Worm (Caenorhabditis elegans) whole organism, L4 larva: ENCODE data around the gene gakh-1.
A peak's percentile ranks its signal among the peaks of the same experiment; 100 is the strongest.

Source experiments
- D1046.2 ChIP-seq: fragments of 200-800 bp; sonication (Bioruptor generic); IDR thresholded peaks from 2 replicates; pipeline ENCODE4 v1.3.6; 2022; ENCODE audit warnings: missing genetic modification characterization, missing compliant biosample characterization
- Y105C5A.15 ChIP-seq: fragments of 200-800 bp; sonication (Bioruptor generic); IDR thresholded peaks from 2 replicates; pipeline ENCODE4 v1.3.6; 2022; ENCODE audit warnings: missing genetic modification characterization, missing compliant biosample characterization
- Y5F2A.4 ChIP-seq: fragments of 200-800 bp; sonication (Bioruptor generic); optimal IDR thresholded peaks from 2 replicates; lab custom pipeline; 2018; ENCODE audit warnings: mild to moderate bottlenecking, missing genetic modification characterization, missing compliant biosample characterization
- Y75B8A.6 ChIP-seq: fragments of 200-800 bp; sonication (Bioruptor generic); IDR thresholded peaks from 2 replicates; pipeline ENCODE4 v1.3.6; 2022; ENCODE audit warnings: missing genetic modification reagents, missing genetic modification characterization, missing compliant biosample characterization
- aha-1 ChIP-seq: fragments of 150-350 bp; peaks from one replicate; lab custom pipeline; 2014; ENCODE audit warnings: missing biosample characterization, missing genetic modification characterization
- attf-4 ChIP-seq: sonication (generic microtip); optimal IDR thresholded peaks from 3 replicates; lab custom pipeline; 2017; ENCODE audit warnings: missing biosample characterization, missing genetic modification characterization
- ceh-28 ChIP-seq: fragments of 150-350 bp; optimal IDR thresholded peaks from 2 replicates; lab custom pipeline; 2014; ENCODE audit warnings: missing biosample characterization, missing genetic modification reagents, missing genetic modification characterization
- ceh-44 ChIP-seq: fragments of 200-800 bp; sonication (Bioruptor generic); IDR thresholded peaks from 2 replicates; pipeline ENCODE4 v1.3.6; 2022; ENCODE audit warnings: missing genetic modification reagents, missing genetic modification characterization, missing compliant biosample characterization
- ceh-62 ChIP-seq: sonication (generic microtip); optimal IDR thresholded peaks from 2 replicates; lab custom pipeline; 2017; ENCODE audit warnings: missing biosample characterization, missing genetic modification characterization
- ceh-82 ChIP-seq: sonication (generic microtip); optimal IDR thresholded peaks from 2 replicates; lab custom pipeline; 2017; ENCODE audit warnings: missing biosample characterization, missing genetic modification characterization
- daf-19 ChIP-seq: fragments of 200-800 bp; sonication (Bioruptor generic); conservative IDR thresholded peaks from 2 replicates; pipeline ENCODE4 v1.3.6; 2022; ENCODE audit warnings: missing genetic modification characterization, missing compliant biosample characterization
- daf-8 ChIP-seq: fragments of 200-800 bp; sonication (Bioruptor generic); IDR thresholded peaks from 2 replicates; pipeline ENCODE4 v1.3.6; 2022; ENCODE audit warnings: missing genetic modification characterization, missing compliant biosample characterization
- dmd-6 ChIP-seq: fragments of 200-800 bp; sonication (Bioruptor generic); IDR thresholded peaks from 2 replicates; pipeline ENCODE4 v1.3.6; 2022; ENCODE audit warnings: missing genetic modification reagents, missing genetic modification characterization, missing compliant biosample characterization
- duxl-1 ChIP-seq: sonication (generic microtip); optimal IDR thresholded peaks from 2 replicates; lab custom pipeline; 2016; ENCODE audit warnings: mild to moderate bottlenecking, missing genetic modification characterization, moderate library complexity, missing compliant biosample characterization; ENCODE audit not compliant: poor library complexity
- dve-1 ChIP-seq: sonication (generic microtip); optimal IDR thresholded peaks from 2 replicates; lab custom pipeline; 2017; ENCODE audit warnings: antibody characterized with exemption, mild to moderate bottlenecking, missing genetic modification characterization, missing compliant biosample characterization; ENCODE audit not compliant: insufficient read depth
- egl-27 ChIP-seq: sonication (generic microtip); optimal IDR thresholded peaks from 3 replicates; lab custom pipeline; 2017; ENCODE audit warnings: missing biosample characterization, missing genetic modification reagents, missing genetic modification characterization
- fkh-10 ChIP-seq: fragments of 150-350 bp; optimal IDR thresholded peaks from 2 replicates; lab custom pipeline; 2014; ENCODE audit warnings: missing biosample characterization, missing genetic modification reagents, missing genetic modification characterization
- fos-1 ChIP-seq: fragments of 150-350 bp; optimal IDR thresholded peaks from 2 replicates; lab custom pipeline; 2014; ENCODE audit warnings: missing biosample characterization, missing genetic modification characterization
- gei-8 ChIP-seq: fragments of 200-800 bp; sonication (Bioruptor generic); optimal IDR thresholded peaks from 2 replicates; lab custom pipeline; 2018; ENCODE audit warnings: mild to moderate bottlenecking, missing genetic modification characterization, missing compliant biosample characterization
- hlh-11 ChIP-seq: fragments of 200-800 bp; sonication (Bioruptor generic); optimal IDR thresholded peaks from 2 replicates; lab custom pipeline; 2018; ENCODE audit warnings: mild to moderate bottlenecking, missing genetic modification characterization, missing compliant biosample characterization
- hlh-30 ChIP-seq: sonication (generic microtip); optimal IDR thresholded peaks from 2 replicates; lab custom pipeline; 2017; ENCODE audit warnings: antibody characterized with exemption, mild to moderate bottlenecking, missing genetic modification characterization, missing compliant biosample characterization; ENCODE audit not compliant: insufficient read depth
- hmg-1.1 ChIP-seq: fragments of 200-800 bp; sonication (Bioruptor generic); IDR thresholded peaks from 2 replicates; pipeline ENCODE4 v1.3.6; 2022; ENCODE audit warnings: missing genetic modification reagents, missing genetic modification characterization, missing compliant biosample characterization
- jun-1 ChIP-seq: fragments of 150-350 bp; optimal IDR thresholded peaks from 2 replicates; lab custom pipeline; 2014; ENCODE audit warnings: missing biosample characterization, missing genetic modification reagents, missing genetic modification characterization
- lim-7 ChIP-seq: fragments of 200-800 bp; sonication (Bioruptor generic); IDR thresholded peaks from 2 replicates; pipeline ENCODE4 v1.3.6; 2022; ENCODE audit warnings: missing genetic modification characterization, missing compliant biosample characterization
- lin-1 ChIP-seq: fragments of 200-800 bp; sonication (Bioruptor generic); IDR thresholded peaks from 2 replicates; pipeline ENCODE4 v1.3.6; 2022; ENCODE audit warnings: missing genetic modification reagents, missing genetic modification characterization, missing compliant biosample characterization
- lin-15B ChIP-seq: fragments of 150-350 bp; sonication (generic microtip); optimal IDR thresholded peaks from 3 replicates; lab custom pipeline; 2014; ENCODE audit warnings: missing biosample characterization, missing genetic modification characterization
- lin-29 ChIP-seq: fragments of 200-800 bp; sonication (Bioruptor generic); IDR thresholded peaks from 2 replicates; pipeline ENCODE4 v1.3.6; 2022; ENCODE audit warnings: missing genetic modification reagents, missing genetic modification characterization, missing compliant biosample characterization
- lin-39 ChIP-seq: fragments of 150-350 bp; optimal IDR thresholded peaks from 2 replicates; lab custom pipeline; 2014; ENCODE audit warnings: missing biosample characterization, missing genetic modification reagents, missing genetic modification characterization
- lir-3 ChIP-seq: sonication (generic microtip); optimal IDR thresholded peaks from 2 replicates; lab custom pipeline; 2016; ENCODE audit warnings: mild to moderate bottlenecking, missing genetic modification characterization, missing compliant biosample characterization
- lsy-2 ChIP-seq, 2 experiments: fragments of 150-350 bp in 1 of 2; sonication (generic microtip) in 1 of 2; optimal IDR thresholded peaks; 2 replicates each; lab custom pipeline; 2014 to 2017; ENCODE audit warnings: missing biosample characterization in 2 of 2, missing genetic modification characterization in 2 of 2
- madf-9 ChIP-seq: fragments of 200-800 bp; sonication (Bioruptor generic); conservative IDR thresholded peaks from 2 replicates; pipeline ENCODE4 v1.3.6; 2022; ENCODE audit warnings: missing genetic modification reagents, missing genetic modification characterization, missing compliant biosample characterization
- mdt-29 ChIP-seq: fragments of 200-800 bp; sonication (Bioruptor generic); IDR thresholded peaks from 2 replicates; pipeline ENCODE4 v1.3.6; 2022; ENCODE audit warnings: missing genetic modification reagents, missing genetic modification characterization, missing compliant biosample characterization
- mep-1 ChIP-seq: fragments of 150-350 bp; sonication (generic microtip); optimal IDR thresholded peaks from 3 replicates; lab custom pipeline; 2014; ENCODE audit warnings: missing biosample characterization, missing genetic modification characterization
- mxl-2 ChIP-seq: fragments of 200-800 bp; sonication (Bioruptor generic); conservative IDR thresholded peaks from 2 replicates; pipeline ENCODE4 v1.3.6; 2022; ENCODE audit warnings: missing genetic modification reagents, missing genetic modification characterization, missing compliant biosample characterization
- nhr-10 ChIP-seq: fragments of 150-350 bp; optimal IDR thresholded peaks from 2 replicates; lab custom pipeline; 2014; ENCODE audit warnings: missing biosample characterization, missing genetic modification characterization
- nhr-102 ChIP-seq: sonication (generic microtip); optimal IDR thresholded peaks from 2 replicates; lab custom pipeline; 2016; ENCODE audit warnings: mild to moderate bottlenecking, missing genetic modification characterization, moderate library complexity, missing compliant biosample characterization
- nhr-111 ChIP-seq: fragments of 200-800 bp; sonication (Bioruptor generic); optimal IDR thresholded peaks from 2 replicates; lab custom pipeline; 2018; ENCODE audit warnings: mild to moderate bottlenecking, missing genetic modification characterization, missing compliant biosample characterization
- nhr-25 ChIP-seq: sonication (generic microtip); optimal IDR thresholded peaks from 2 replicates; lab custom pipeline; 2017; ENCODE audit warnings: missing genetic modification characterization, mild to moderate bottlenecking, missing compliant biosample characterization, antibody characterized with exemption, moderate library complexity, borderline replicate concordance; ENCODE audit not compliant: insufficient read depth
- nhr-41 ChIP-seq: fragments of 200-800 bp; sonication (Bioruptor generic); IDR thresholded peaks from 2 replicates; pipeline ENCODE4 v1.3.6; 2022; ENCODE audit warnings: missing genetic modification reagents, missing genetic modification characterization, missing compliant biosample characterization
- nhr-42 ChIP-seq: fragments of 200-800 bp; sonication (Bioruptor generic); IDR thresholded peaks from 2 replicates; pipeline ENCODE4 v1.3.6; 2022; ENCODE audit warnings: missing genetic modification characterization, missing compliant biosample characterization
- nhr-76 ChIP-seq: fragments of 150-350 bp; optimal IDR thresholded peaks from 2 replicates; lab custom pipeline; 2014; ENCODE audit warnings: missing biosample characterization, missing genetic modification characterization
- nhr-77 ChIP-seq: fragments of 150-350 bp; optimal IDR thresholded peaks from 2 replicates; lab custom pipeline; 2014; ENCODE audit warnings: missing biosample characterization, missing genetic modification characterization
- php-3 ChIP-seq: fragments of 200-800 bp; sonication (Bioruptor generic); IDR thresholded peaks from 2 replicates; pipeline ENCODE4 v1.3.6; 2022; ENCODE audit warnings: missing genetic modification reagents, missing genetic modification characterization, missing compliant biosample characterization
- pqm-1 ChIP-seq: sonication (generic microtip); optimal IDR thresholded peaks from 2 replicates; lab custom pipeline; 2017; ENCODE audit warnings: missing biosample characterization, missing genetic modification characterization
- skn-1 ChIP-seq: fragments of 150-350 bp; optimal IDR thresholded peaks from 2 replicates; lab custom pipeline; 2014; ENCODE audit warnings: missing biosample characterization, missing genetic modification characterization
- snpc-1.2 ChIP-seq: fragments of 200-800 bp; sonication (Bioruptor generic); IDR thresholded peaks from 2 replicates; pipeline ENCODE4 v1.3.6; 2022; ENCODE audit warnings: missing genetic modification reagents, missing genetic modification characterization, missing compliant biosample characterization
- snpc-4 ChIP-seq: fragments of 150-350 bp; optimal IDR thresholded peaks from 2 replicates; lab custom pipeline; 2014; ENCODE audit warnings: missing biosample characterization, missing genetic modification characterization
- spr-1 ChIP-seq: sonication (generic microtip); optimal IDR thresholded peaks from 2 replicates; lab custom pipeline; 2016; ENCODE audit warnings: mild to moderate bottlenecking, missing genetic modification characterization, missing compliant biosample characterization
- spr-3 ChIP-seq: fragments of 200-800 bp; sonication (Bioruptor generic); optimal IDR thresholded peaks from 2 replicates; lab custom pipeline; 2018; ENCODE audit warnings: mild to moderate bottlenecking, missing genetic modification characterization, missing compliant biosample characterization
- unc-62 ChIP-seq, 3 experiments: fragments of 150-350 bp in 1 of 3; sonication (generic microtip); optimal IDR thresholded peaks in 2 of 3; peaks in 1 of 3; 1 replicate in 1 of 3; 2 replicates in 2 of 3; lab custom pipeline; 2014 to 2017; ENCODE audit warnings: missing biosample characterization in 3 of 3, missing genetic modification characterization in 3 of 3, missing genetic modification reagents in 3 of 3, missing genotype in 1 of 3
- zag-1 ChIP-seq: fragments of 150-350 bp; optimal IDR thresholded peaks from 2 replicates; lab custom pipeline; 2014; ENCODE audit warnings: missing biosample characterization, missing genetic modification characterization
- zfp-2 ChIP-seq: sonication (generic microtip); optimal IDR thresholded peaks from 2 replicates; lab custom pipeline; 2016; ENCODE audit warnings: mild to moderate bottlenecking, missing genetic modification characterization, missing compliant biosample characterization

Gene gakh-1

DNA sequence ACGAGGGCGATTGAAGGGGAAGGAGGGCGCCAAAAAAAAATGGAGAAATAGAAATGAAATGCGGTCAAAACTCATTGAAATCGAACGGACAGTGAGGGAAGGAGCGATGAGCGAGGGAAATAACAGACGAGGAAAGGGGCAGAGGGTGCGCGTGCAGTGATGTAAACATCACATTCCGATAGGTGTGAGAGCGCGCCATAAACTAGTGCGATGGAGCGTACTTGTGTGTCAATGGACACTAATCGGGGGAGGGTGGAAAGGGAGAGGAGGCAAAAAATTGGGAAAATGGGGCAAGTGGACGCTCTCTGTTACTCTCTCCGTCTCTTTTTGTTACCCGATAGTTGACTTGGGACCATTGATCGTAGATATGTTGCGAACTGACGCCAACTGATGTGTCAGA is 18.4 kb upstream of the gakh-1 start (continued):
- no peak for TF ChIP-seq nhr-102 (tag; lab: Kevin White, UChicago)
- TF ChIP-seq spr-3 (GFP tag; lab: Kevin White, UChicago) = no peak
- TF ChIP-seq ceh-82 = no peak
- no peak for TF ChIP-seq lir-3 (tag; lab: Kevin White, UChicago)
- TF ChIP-seq Y105C5A.15 = no peak
- TF ChIP-seq hmg-1.1 (GFP tag; lab: Robert Waterston, UW) = peak; percentile 58; the same call in 1 of the 2 replicates
- TF ChIP-seq nhr-41 (GFP tag; lab: Robert Waterston, UW) = no peak
- TF ChIP-seq mdt-29 (GFP tag; lab: Robert Waterston, UW) = no peak
- TF ChIP-seq nhr-10 (tag; lab: Kevin White, UChicago) = no peak
- peak; percentile 12 for TF ChIP-seq spr-1 (tag; lab: Kevin White, UChicago)
- no peak for TF ChIP-seq duxl-1 (tag; lab: Kevin White, UChicago)
- TF ChIP-seq lin-39 = no peak
- no peak for TF ChIP-seq fkh-10 (GFP tag; lab: Kevin White, UChicago)
- TF ChIP-seq zag-1 (tag; lab: Kevin White, UChicago) = no peak
- TF ChIP-seq mep-1 (tag; lab: Kevin White, UChicago) = peak; percentile 75
- TF ChIP-seq nhr-76 = no peak
- no peak for TF ChIP-seq madf-9
- TF ChIP-seq dmd-6 = peak; percentile 25; the same call in 1 of the 2 replicates
- TF ChIP-seq nhr-42 (GFP tag; lab: Robert Waterston, UW) = no peak
- no peak for TF ChIP-seq ceh-44 (GFP tag; lab: Robert Waterston, UW)
- no peak for TF ChIP-seq Y5F2A.4 (GFP tag; lab: Kevin White, UChicago)
- TF ChIP-seq attf-4 (tag; lab: Kevin White, UChicago) = no peak
- TF ChIP-seq php-3 = 0 out of 2 replicates have a peak, but pooled peaks have one; percentile 49
- peak in 1 of 2 experiments; percentile 35 for TF ChIP-seq lsy-2 (tag; optimal IDR thresholded peaks at IDR 0.05; lab: Kevin White, UChicago)
- no peak for TF ChIP-seq lin-1 (GFP tag; lab: Robert Waterston, UW)
- no peak for TF ChIP-seq mxl-2 (GFP tag; lab: Robert Waterston, UW)
- TF ChIP-seq pqm-1 (tag; lab: Kevin White, UChicago) = no peak
- TF ChIP-seq zfp-2 (tag; lab: Kevin White, UChicago) = no peak
- no peak for TF ChIP-seq fos-1 (tag; lab: Kevin White, UChicago)
- peak; percentile 44 for TF ChIP-seq nhr-25
- no peak for TF ChIP-seq nhr-111 (GFP tag; lab: Kevin White, UChicago)
- no peak for TF ChIP-seq jun-1 (tag; lab: Kevin White, UChicago)
- TF ChIP-seq snpc-4 (tag; lab: Kevin White, UChicago) = no peak
- TF ChIP-seq D1046.2 (GFP tag; lab: Robert Waterston, UW) = no peak
- TF ChIP-seq nhr-77 (tag; lab: Kevin White, UChicago) = peak; percentile 9
- no peak for TF ChIP-seq egl-27 (tag; lab: Kevin White, UChicago)
- no peak for TF ChIP-seq gei-8
- no peak for TF ChIP-seq daf-8
- no peak for TF ChIP-seq daf-19 (GFP tag; lab: Robert Waterston, UW)
- no peak for TF ChIP-seq skn-1
- no peak for TF ChIP-seq lin-15B (tag; lab: Kevin White, UChicago)
- TF ChIP-seq unc-62 (GFP tag; optimal IDR thresholded peaks at IDR 0.05 in 1 of 2; lab: Kevin White, UChicago) = peak in 1 of 2 experiments; percentile 28
- no peak for TF ChIP-seq unc-62 (tag; optimal IDR thresholded peaks at IDR 0.05; lab: Kevin White, UChicago)
- TF ChIP-seq lim-7 = no peak
- no peak for TF ChIP-seq snpc-1.2 (GFP tag; lab: Robert Waterston, UW)
- no peak for TF ChIP-seq ceh-62 (tag; lab: Kevin White, UChicago)
- peak; percentile 42 for TF ChIP-seq dve-1 (tag; lab: Kevin White, UChicago)
- TF ChIP-seq ceh-28 (tag; lab: Kevin White, UChicago) = no peak
- TF ChIP-seq Y75B8A.6 (GFP tag; lab: Robert Waterston, UW) = no peak
- peak; percentile 96 for TF ChIP-seq aha-1
- no peak for TF ChIP-seq lin-29
- TF ChIP-seq hlh-30 (tag; lab: Kevin White, UChicago) = peak; percentile 82
- peak; percentile 76 for TF ChIP-seq hlh-11 (tag; lab: Kevin White, UChicago)
